Fruit fly (Drosophila melanogaster): ENCODE results near the gene Sgt.

The Sgt gene

DNA sequence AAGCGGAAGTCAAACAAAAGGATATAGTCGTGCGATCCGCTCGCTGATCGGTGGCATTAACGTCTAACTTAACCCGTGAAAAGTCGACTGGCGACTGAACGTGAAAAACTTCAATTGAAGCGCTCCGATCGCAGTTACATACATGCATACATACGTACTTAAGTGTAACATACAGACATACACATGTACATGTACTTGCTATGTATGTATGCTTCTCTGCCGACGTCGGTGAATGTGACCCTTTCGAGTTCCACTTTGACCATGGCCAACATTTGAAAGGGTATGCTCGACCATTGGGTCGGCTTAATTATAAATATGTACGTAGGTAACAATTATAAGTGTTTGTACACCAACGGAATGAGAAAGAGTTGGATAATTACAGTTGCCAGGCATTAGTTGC is 25.7 kb downstream of the Sgt start, which contains the start of gene qua (continued):
- TF ChIP-seq amos (GFP tag; IDR thresholded peaks at IDR 0.05; ENCODE audit: partially characterized antibody) (no peak), grn (GFP tag; optimal IDR thresholded peaks at IDR 0.05) (no peak), esg (GFP tag; conservative IDR thresholded peaks at IDR 0.05) (no peak), sna (GFP tag; IDR thresholded peaks at IDR 0.05; ENCODE audit: partially characterized antibody) (no peak), cato (GFP tag; optimal IDR thresholded peaks at IDR 0.05; ENCODE audit: borderline replicate concordance) (no peak), CG9876 (GFP tag; optimal IDR thresholded peaks at IDR 0.05) (no peak), CG14710 (tag; optimal IDR thresholded peaks at IDR 0.05) (peak; percentile 3), bigmax (GFP tag; optimal IDR thresholded peaks at IDR 0.05) (no peak)

DNA sequence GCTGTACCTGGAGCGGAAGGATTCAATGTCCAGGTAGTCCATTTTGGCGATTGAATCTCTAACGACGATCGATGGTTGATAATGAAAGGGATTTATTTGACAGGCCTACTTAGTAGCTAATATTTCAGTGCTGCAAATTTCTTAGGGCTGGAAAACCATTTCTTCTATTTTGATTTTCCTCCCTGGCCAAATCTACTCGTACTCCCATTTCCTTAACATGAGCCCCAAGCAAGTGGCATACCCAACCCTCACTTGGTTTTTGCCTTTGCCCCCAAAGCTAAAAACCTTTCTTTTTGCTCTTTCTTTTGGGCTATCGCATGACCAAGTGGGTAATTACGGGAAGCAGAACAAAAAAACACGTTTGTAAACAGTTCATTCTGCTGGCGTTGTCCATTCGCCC is 27.3 kb downstream of the Sgt start, which contains the start of gene CG15142:
Gene CG15142 (minus strand): TSS at position 101 of the 400 bp plus-strand sequence.
- no peak for TF ChIP-seq CG1647 (GFP tag; optimal IDR thresholded peaks at IDR 0.05)
- TF ChIP-seq zen (tag; optimal IDR thresholded peaks at IDR 0.05), result no peak
- TF ChIP-seq ATbp (GFP tag; optimal IDR thresholded peaks at IDR 0.05), result no peak
- peak; percentile 2 for TF ChIP-seq sens (GFP tag)

DNA sequence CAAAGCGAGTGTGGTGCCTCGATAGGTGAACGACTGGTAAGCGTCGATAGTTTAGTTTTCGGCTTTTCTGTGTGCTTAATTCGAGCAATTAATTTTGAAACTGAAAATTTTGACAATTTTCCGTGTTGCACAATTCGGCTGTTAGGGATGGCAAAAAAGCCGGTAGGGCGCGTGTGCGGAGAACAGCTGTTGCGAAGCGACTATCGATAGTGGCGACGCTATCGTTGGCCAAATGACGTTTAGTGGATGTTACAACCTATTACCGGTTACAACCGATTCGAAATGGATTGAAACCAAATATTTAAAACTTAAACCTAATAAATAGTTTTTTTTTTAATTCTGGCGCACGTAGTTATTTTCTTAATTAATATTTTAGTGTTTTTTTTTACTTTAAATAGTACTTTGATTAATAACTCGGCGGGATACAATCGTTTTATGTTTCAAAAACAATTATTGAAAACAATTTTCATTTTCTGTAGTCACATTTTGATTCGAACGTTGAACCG is 29.6 kb downstream of the Sgt start, which contains the start of the genes mEFTs and Dhc36C:
Gene mEFTs (minus strand): TSS at position 161 of the 506 bp plus-strand sequence.
Gene Dhc36C (plus strand): TSS at position 456 of the 506 bp plus-strand sequence.
- TF ChIP-seq Hey (tag; optimal IDR thresholded peaks at IDR 0.05), result no peak
- TF ChIP-seq yki (optimal IDR thresholded peaks at IDR 0.05), result no peak
- TF ChIP-seq NC2β (GFP tag; optimal IDR thresholded peaks at IDR 0.05), result no peak
- no peak for TF ChIP-seq Spps (tag; optimal IDR thresholded peaks at IDR 0.05)
- TF ChIP-seq bcd (GFP tag; optimal IDR thresholded peaks at IDR 0.05), result no peak
- no peak for TF ChIP-seq CG18764 (GFP tag; optimal IDR thresholded peaks at IDR 0.05)
- peak; percentile 43 for TF ChIP-seq gfzf (GFP tag; optimal IDR thresholded peaks at IDR 0.05)
- TF ChIP-seq CG9797 (GFP tag; optimal IDR thresholded peaks at IDR 0.05), result peak; percentile 36
- no peak for TF ChIP-seq gt (GFP tag; IDR thresholded peaks at IDR 0.05)
- TF ChIP-seq Vsx1 (GFP tag; optimal IDR thresholded peaks at IDR 0.05), result no peak
- TF ChIP-seq CG11723 (GFP tag; optimal IDR thresholded peaks at IDR 0.05), result no peak
- TF ChIP-seq CG14860 (GFP tag; IDR thresholded peaks at IDR 0.05; ENCODE audit: partially characterized antibody), result peak; percentile 72
- no peak for TF ChIP-seq Kr (GFP tag; optimal IDR thresholded peaks at IDR 0.05)
- no peak for TF ChIP-seq jing (GFP tag; optimal IDR thresholded peaks at IDR 0.05)
- TF ChIP-seq crol (GFP tag; IDR thresholded peaks at IDR 0.05), result no peak
- TF ChIP-seq Asciz (GFP tag; optimal IDR thresholded peaks at IDR 0.05), result no peak
- peak; percentile 25 for TF ChIP-seq nerfin-1 (tag; optimal IDR thresholded peaks at IDR 0.05)
- TF ChIP-seq trem (tag; optimal IDR thresholded peaks at IDR 0.05), result peak; percentile 51
- no peak for TF ChIP-seq bowl (GFP tag; IDR thresholded peaks at IDR 0.05)
- no peak for TF ChIP-seq psq (GFP tag; optimal IDR thresholded peaks at IDR 0.05)
- no peak for TF ChIP-seq pfk (GFP tag; optimal IDR thresholded peaks at IDR 0.05)
- TF ChIP-seq chinmo (GFP tag; IDR thresholded peaks at IDR 0.05; ENCODE audit: partially characterized antibody), result peak; percentile 84; the same call in 3 of the 4 replicates
- TF ChIP-seq CG4617 (GFP tag; optimal IDR thresholded peaks at IDR 0.05; ENCODE audit: borderline replicate concordance), result peak; percentile 46
- TF ChIP-seq dm (GFP tag; optimal IDR thresholded peaks at IDR 0.05), result peak; percentile 70
- peak; percentile 35 for TF ChIP-seq Ets65A (GFP tag)
- no peak for TF ChIP-seq lmd (GFP tag; IDR thresholded peaks at IDR 0.05)
- no peak for TF ChIP-seq Gsc (GFP tag; IDR thresholded peaks at IDR 0.05)
- no peak for TF ChIP-seq NK7.1 (GFP tag; optimal IDR thresholded peaks at IDR 0.05)
- TF ChIP-seq nom (GFP tag; optimal IDR thresholded peaks at IDR 0.05), result no peak
- TF ChIP-seq CG13894 (tag; optimal IDR thresholded peaks at IDR 0.05), result no peak
- TF ChIP-seq CG30020 (tag; optimal IDR thresholded peaks at IDR 0.05), result no peak
- TF ChIP-seq Rx (GFP tag; IDR thresholded peaks at IDR 0.05), result no peak
- TF ChIP-seq MBD-R2 (GFP tag; IDR thresholded peaks at IDR 0.05), result peak; percentile 91
- no peak for TF ChIP-seq vfl (GFP tag; optimal IDR thresholded peaks at IDR 0.05)
- no peak for TF ChIP-seq Oaz (GFP tag; IDR thresholded peaks at IDR 0.05)
- no peak for TF ChIP-seq insv (GFP tag; optimal IDR thresholded peaks at IDR 0.05)
